Worm (Caenorhabditis elegans) whole organism, late embryonic: ENCODE measurements around the gene lov-1.

Experiments used
- F13H6.1 ChIP-seq: sonication (generic microtip); optimal IDR thresholded peaks from 2 replicates; lab custom pipeline; 2016; ENCODE audit warnings: missing genetic modification characterization, missing compliant biosample characterization
- ama-1 ChIP-seq: fragments of 150-350 bp; optimal IDR thresholded peaks from 2 replicates; lab custom pipeline; 2014
- ceh-22 ChIP-seq: sonication (generic microtip); optimal IDR thresholded peaks from 2 replicates; lab custom pipeline; 2017; ENCODE audit warnings: missing biosample characterization, missing genetic modification characterization
- ceh-48 ChIP-seq: sonication (generic microtip); optimal IDR thresholded peaks from 2 replicates; lab custom pipeline; 2016; ENCODE audit warnings: missing genetic modification characterization, inconsistent platforms, missing compliant biosample characterization
- elt-2 ChIP-seq: sonication (generic microtip); optimal IDR thresholded peaks from 2 replicates; lab custom pipeline; 2016; ENCODE audit warnings: missing genetic modification reagents, missing genetic modification characterization, missing compliant biosample characterization
- hlh-13 ChIP-seq: fragments of 200-800 bp; sonication (Bioruptor generic); optimal IDR thresholded peaks from 2 replicates; lab custom pipeline; 2018; ENCODE audit warnings: mild to moderate bottlenecking, missing genetic modification characterization, missing compliant biosample characterization
- hlh-30 ChIP-seq: sonication (generic microtip); optimal IDR thresholded peaks from 2 replicates; lab custom pipeline; 2017; ENCODE audit warnings: antibody characterized with exemption, missing genetic modification characterization, missing compliant biosample characterization; ENCODE audit not compliant: insufficient read depth
- lim-6 ChIP-seq: sonication (generic microtip); optimal IDR thresholded peaks from 2 replicates; lab custom pipeline; 2016; ENCODE audit warnings: missing genetic modification characterization, missing compliant biosample characterization
- madf-2 ChIP-seq: sonication (generic microtip); optimal IDR thresholded peaks from 2 replicates; lab custom pipeline; 2017; ENCODE audit warnings: missing genetic modification characterization, missing compliant biosample characterization
- nhr-11 ChIP-seq: fragments of 150-350 bp; optimal IDR thresholded peaks from 2 replicates; lab custom pipeline; 2014; ENCODE audit warnings: missing biosample characterization, missing genetic modification characterization
- pha-4 ChIP-seq: fragments of 150-350 bp; optimal IDR thresholded peaks from 2 replicates; lab custom pipeline; 2018; ENCODE audit warnings: missing biosample characterization, missing genetic modification reagents, missing genetic modification characterization
- ref-2 ChIP-seq: sonication (generic microtip); optimal IDR thresholded peaks from 2 replicates; lab custom pipeline; 2016; ENCODE audit warnings: missing genetic modification characterization, missing compliant biosample characterization
- sox-2 ChIP-seq: fragments of 200-800 bp; sonication (Bioruptor generic); IDR thresholded peaks from 2 replicates; pipeline ENCODE4 v1.3.6; 2022; ENCODE audit warnings: missing genetic modification reagents, missing genetic modification characterization, missing compliant biosample characterization
- unc-86 ChIP-seq: sonication (generic microtip); optimal IDR thresholded peaks from 2 replicates; lab custom pipeline; 2016; ENCODE audit warnings: missing genetic modification characterization, missing compliant biosample characterization

DNA sequence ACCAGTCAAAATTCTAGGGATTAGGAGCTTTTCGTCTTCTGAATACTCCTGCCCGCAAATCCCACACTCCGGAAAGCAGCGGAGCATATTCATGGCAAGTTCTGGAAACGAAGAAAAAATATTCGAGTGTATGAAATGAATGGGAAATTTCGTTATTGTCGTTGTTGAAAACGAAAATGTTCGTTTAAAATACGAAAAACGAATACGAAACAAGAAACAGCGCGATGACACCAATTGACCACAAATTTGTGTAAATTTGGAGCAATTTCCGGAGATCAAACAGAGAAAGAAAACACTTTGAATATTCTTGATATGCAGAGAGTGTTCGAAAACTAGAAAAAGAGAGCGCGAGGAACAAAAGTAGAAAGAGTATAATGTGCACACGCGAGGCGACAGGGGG lies 16.0 kb downstream of the lov-1 start, which contains the start of gene ZK945.4:
- TF ChIP-seq nhr-11 (tag; lab: Kevin White, UChicago) (no peak), hlh-13 (no peak), F13H6.1 (tag; lab: Kevin White, UChicago) (no peak), ref-2 (tag; lab: Kevin White, UChicago) (no peak), unc-86 (tag; lab: Kevin White, UChicago) (no peak), madf-2 (tag; lab: Kevin White, UChicago) (no peak), ceh-48 (tag; lab: Kevin White, UChicago) (no peak), pha-4 (tag; lab: Kevin White, UChicago) (no peak), ceh-22 (no peak), lim-6 (tag; lab: Kevin White, UChicago) (no peak), hlh-30 (tag; lab: Kevin White, UChicago) (no peak), ama-1 (lab: Kevin White, UChicago) (no peak), sox-2 (no peak), elt-2 (tag; lab: Kevin White, UChicago) (no peak)
